Fruit fly (Drosophila melanogaster) whole organism, embryonic: ENCODE data around the gene hry.

ENCODE experiments used
- Blimp-1 ChIP-seq: fragments of 200-800 bp; sonication (Bioruptor generic); optimal IDR thresholded peaks from 3 replicates; lab custom pipeline; 2018; ENCODE audit warnings: missing biosample characterization, missing genetic modification characterization, mild to moderate bottlenecking, moderate library complexity, missing genetic modification reagents
- CG10321 ChIP-seq: fragments of 200-800 bp; sonication (Bioruptor generic); IDR thresholded peaks from 2 replicates; pipeline ENCODE4 v1.3.6; 2022; ENCODE audit warnings: missing biosample characterization, missing genetic modification characterization
- CG10654 ChIP-seq: fragments of 200-800 bp; sonication (Bioruptor generic); optimal IDR thresholded peaks from 2 replicates; lab custom pipeline; 2016; ENCODE audit warnings: missing biosample characterization, missing genetic modification characterization
- CG11723 ChIP-seq: fragments of 200-800 bp; sonication (Bioruptor generic); optimal IDR thresholded peaks from 2 replicates; lab custom pipeline; 2017; ENCODE audit warnings: missing biosample characterization, mild to moderate bottlenecking, missing genetic modification characterization
- CG12744 ChIP-seq: fragments of 200-800 bp; sonication (Bioruptor generic); optimal IDR thresholded peaks from 2 replicates; lab custom pipeline; 2016; ENCODE audit warnings: missing biosample characterization, missing genetic modification characterization
- CG13287 ChIP-seq: fragments of 200-800 bp; sonication (Bioruptor generic); IDR thresholded peaks from 2 replicates; pipeline ENCODE4 v1.3.6; 2022; ENCODE audit warnings: missing biosample characterization, missing genetic modification characterization; ENCODE audit not compliant: partially characterized antibody
- CG15479 ChIP-seq: fragments of 200-800 bp; sonication (Bioruptor generic); optimal IDR thresholded peaks from 3 replicates; lab custom pipeline; 2019; ENCODE audit warnings: missing biosample characterization, mild to moderate bottlenecking, missing genetic modification characterization, moderate library complexity
- CG17361 ChIP-seq: fragments of 200-800 bp; sonication (Bioruptor generic); IDR thresholded peaks from 3 replicates; pipeline ENCODE4 v1.3.6; 2022; ENCODE audit warnings: missing biosample characterization, missing genetic modification characterization
- CG17568 ChIP-seq: fragments of 200-800 bp; sonication (Bioruptor generic); optimal IDR thresholded peaks from 2 replicates; lab custom pipeline; 2018; ENCODE audit warnings: missing biosample characterization, mild to moderate bottlenecking, missing genetic modification characterization, moderate library complexity
- CG2116 ChIP-seq: fragments of 200-800 bp; sonication (Bioruptor generic); optimal IDR thresholded peaks from 3 replicates; lab custom pipeline; 2018; ENCODE audit warnings: missing biosample characterization, mild to moderate bottlenecking, missing genetic modification characterization
- CG2129 ChIP-seq: fragments of 200-800 bp; sonication (Bioruptor generic); IDR thresholded peaks from 2 replicates; pipeline ENCODE4 v1.3.6; 2022; ENCODE audit warnings: missing biosample characterization, missing genetic modification characterization; ENCODE audit not compliant: partially characterized antibody
- CG32767 ChIP-seq: fragments of 200-800 bp; sonication (Bioruptor generic); IDR thresholded peaks from 2 replicates; pipeline ENCODE4 v1.3.6; 2022; ENCODE audit warnings: missing biosample characterization, missing genetic modification characterization
- CG34376 ChIP-seq: fragments of 200-800 bp; sonication (Bioruptor generic); optimal IDR thresholded peaks from 2 replicates; lab custom pipeline; 2018; ENCODE audit warnings: missing biosample characterization, mild to moderate bottlenecking, missing genetic modification characterization
- CG3726 ChIP-seq: fragments of 200-800 bp; sonication (Bioruptor generic); IDR thresholded peaks from 3 replicates; pipeline ENCODE4, ENCODE4 v1.3.6; 2022; ENCODE audit warnings: missing biosample characterization, missing genetic modification characterization
- CG3838 ChIP-seq: fragments of 200-800 bp; sonication (Bioruptor generic); optimal IDR thresholded peaks from 3 replicates; lab custom pipeline; 2016; ENCODE audit warnings: missing biosample characterization, missing genetic modification characterization
- CG4424 ChIP-seq: fragments of 200-800 bp; sonication (Bioruptor generic); optimal IDR thresholded peaks from 3 replicates; lab custom pipeline; 2016; ENCODE audit warnings: missing biosample characterization, missing genetic modification characterization
- CG6765 ChIP-seq: fragments of 200-800 bp; sonication (Bioruptor generic); optimal IDR thresholded peaks from 3 replicates; lab custom pipeline; 2017; ENCODE audit warnings: missing biosample characterization, mild to moderate bottlenecking, missing genetic modification characterization
- CG7271 ChIP-seq: fragments of 200-800 bp; sonication (Bioruptor generic); optimal IDR thresholded peaks from 2 replicates; lab custom pipeline; 2018; ENCODE audit warnings: missing biosample characterization, mild to moderate bottlenecking, missing genetic modification characterization, moderate library complexity
- CoRest ChIP-seq: fragments of 200-800 bp; sonication (Bioruptor generic); optimal IDR thresholded peaks from 3 replicates; lab custom pipeline; 2018; ENCODE audit warnings: missing biosample characterization, mild to moderate bottlenecking, missing genetic modification characterization, moderate library complexity
- D ChIP-seq, 2 experiments: fragments of 200-800 bp in 1 of 2; fragments of >200 bp in 1 of 2; sonication (Bioruptor generic) in 1 of 2; optimal IDR thresholded peaks; 2 replicates in 1 of 2; 3 replicates in 1 of 2; lab custom pipeline; 2017; ENCODE audit warnings: mild to moderate bottlenecking in 1 of 2, missing biosample characterization in 1 of 2, missing genetic modification characterization in 1 of 2, missing genetic modification reagents in 1 of 2
- Dfd ChIP-seq, 2 experiments: fragments of >200 bp; optimal IDR thresholded peaks; 2 replicates each; lab custom pipeline; 2017; ENCODE audit warnings: missing biosample characterization in 2 of 2, missing genetic modification characterization in 2 of 2
- Doc3 ChIP-seq: fragments of 200-800 bp; sonication (Bioruptor generic); IDR thresholded peaks from 3 replicates; pipeline ENCODE4 v1.3.6; 2022; ENCODE audit warnings: missing biosample characterization, missing genetic modification characterization; ENCODE audit not compliant: partially characterized antibody
- Fer2 ChIP-seq: fragments of 200-800 bp; sonication (Bioruptor generic); optimal IDR thresholded peaks from 2 replicates; lab custom pipeline; 2018; ENCODE audit warnings: missing biosample characterization, mild to moderate bottlenecking, missing genetic modification characterization, moderate library complexity
- H2.0 ChIP-seq: fragments of 200-800 bp; sonication (Bioruptor generic); IDR thresholded peaks from 2 replicates; pipeline ENCODE4 v1.3.6; 2022; ENCODE audit warnings: missing biosample characterization, missing genetic modification characterization
- Mes4 ChIP-seq: fragments of 200-800 bp; sonication (Bioruptor generic); optimal IDR thresholded peaks from 2 replicates; lab custom pipeline; 2016; ENCODE audit warnings: missing biosample characterization, missing genetic modification characterization
- NC2α ChIP-seq: fragments of 200-800 bp; sonication (Bioruptor generic); optimal IDR thresholded peaks from 2 replicates; lab custom pipeline; 2016; ENCODE audit warnings: missing biosample characterization, missing genetic modification characterization
- NC2β ChIP-seq: fragments of 200-800 bp; sonication (Bioruptor generic); optimal IDR thresholded peaks from 2 replicates; lab custom pipeline; 2016; ENCODE audit warnings: missing biosample characterization, missing genetic modification characterization
- Nf-YA ChIP-seq: fragments of 200-800 bp; sonication (Bioruptor generic); IDR thresholded peaks from 2 replicates; pipeline ENCODE4 v1.3.6; 2022; ENCODE audit warnings: missing biosample characterization, missing genetic modification characterization
- Ptx1 ChIP-seq: fragments of 200-800 bp; sonication (Bioruptor generic); IDR thresholded peaks from 2 replicates; pipeline ENCODE4 v1.3.6; 2022; ENCODE audit warnings: missing biosample characterization, missing genetic modification characterization
- YL-1 ChIP-seq: fragments of 200-800 bp; sonication (Bioruptor generic); optimal IDR thresholded peaks from 3 replicates; lab custom pipeline; 2017; ENCODE audit warnings: missing biosample characterization, mild to moderate bottlenecking, missing genetic modification characterization
- ab ChIP-seq: fragments of 200-800 bp; sonication (Bioruptor generic); optimal IDR thresholded peaks from 2 replicates; lab custom pipeline; 2016; ENCODE audit warnings: missing biosample characterization, missing genetic modification characterization
- abd-A ChIP-seq: fragments of 200-800 bp; sonication (Bioruptor generic); optimal IDR thresholded peaks from 3 replicates; lab custom pipeline; 2019; ENCODE audit warnings: missing biosample characterization, mild to moderate bottlenecking, missing genetic modification characterization, moderate library complexity
- ac ChIP-seq: fragments of 200-800 bp; sonication (Bioruptor generic); optimal IDR thresholded peaks from 3 replicates; lab custom pipeline; 2017; ENCODE audit warnings: missing biosample characterization, mild to moderate bottlenecking, missing genetic modification characterization
- bbx ChIP-seq: fragments of 200-800 bp; sonication (Bioruptor generic); IDR thresholded peaks from 2 replicates; pipeline ENCODE4 v1.3.6; 2022; ENCODE audit warnings: missing biosample characterization, missing genetic modification characterization; ENCODE audit not compliant: partially characterized antibody
- dan ChIP-seq: fragments of 200-800 bp; sonication (Bioruptor generic); IDR thresholded peaks from 2 replicates; pipeline ENCODE4 v1.3.6; 2022; ENCODE audit warnings: missing biosample characterization, missing genetic modification characterization
- disco-r ChIP-seq: fragments of 200-800 bp; sonication (Bioruptor generic); optimal IDR thresholded peaks from 2 replicates; lab custom pipeline; 2016; ENCODE audit warnings: missing biosample characterization, missing genetic modification characterization
- gsb ChIP-seq: fragments of 200-800 bp; sonication (Bioruptor generic); IDR thresholded peaks from 2 replicates; pipeline ENCODE4 v1.3.6; 2022; ENCODE audit warnings: missing biosample characterization, missing genetic modification characterization
- her ChIP-seq: fragments of 200-800 bp; sonication (Bioruptor generic); optimal IDR thresholded peaks from 2 replicates; lab custom pipeline; 2016; ENCODE audit warnings: missing biosample characterization, missing genetic modification characterization
- jing ChIP-seq: fragments of 200-800 bp; sonication (Bioruptor generic); optimal IDR thresholded peaks from 2 replicates; lab custom pipeline; 2018; ENCODE audit warnings: missing biosample characterization, mild to moderate bottlenecking, missing genetic modification characterization
- lab ChIP-seq: fragments of 200-800 bp; sonication (Bioruptor generic); optimal IDR thresholded peaks from 3 replicates; lab custom pipeline; 2017; ENCODE audit warnings: missing biosample characterization, missing genetic modification characterization, mild to moderate bottlenecking, moderate library complexity, missing genetic modification reagents
- prd ChIP-seq, 3 experiments: fragments of >200 bp in 2 of 3; fragments of 200-800 bp in 1 of 3; sonication (Bioruptor generic) in 1 of 3; optimal IDR thresholded peaks in 2 of 3; IDR thresholded peaks in 1 of 3; 2 replicates in 2 of 3; 3 replicates in 1 of 3; pipeline versions ENCODE4 v1.3.6 to Lab custom; 2017 to 2022; ENCODE audit warnings: missing biosample characterization in 1 of 3, missing genetic modification characterization in 1 of 3
- pzg ChIP-seq: fragments of 200-800 bp; sonication (Bioruptor generic); optimal IDR thresholded peaks from 3 replicates; lab custom pipeline; 2018; ENCODE audit warnings: missing biosample characterization, mild to moderate bottlenecking, missing genetic modification characterization, moderate library complexity
- shn ChIP-seq: fragments of 200-800 bp; sonication (Bioruptor generic); optimal IDR thresholded peaks from 3 replicates; lab custom pipeline; 2016; ENCODE audit warnings: missing biosample characterization, missing genetic modification characterization
- sisA ChIP-seq: fragments of 200-800 bp; sonication (Bioruptor generic); IDR thresholded peaks from 2 replicates; pipeline ENCODE4 v1.3.6; 2022; ENCODE audit warnings: missing biosample characterization, missing genetic modification characterization
- sqz ChIP-seq: fragments of 200-800 bp; sonication (Bioruptor generic); optimal IDR thresholded peaks from 3 replicates; lab custom pipeline; 2018; ENCODE audit warnings: missing biosample characterization, mild to moderate bottlenecking, missing genetic modification characterization
- trh ChIP-seq: fragments of 200-800 bp; sonication (Bioruptor generic); optimal IDR thresholded peaks from 2 replicates; lab custom pipeline; 2016; ENCODE audit warnings: missing biosample characterization, missing genetic modification characterization
- usp ChIP-seq: fragments of >200 bp; optimal IDR thresholded peaks from 2 replicates; lab custom pipeline; 2017; ENCODE audit warnings: missing biosample characterization, missing genetic modification characterization
- vfl ChIP-seq: fragments of 200-800 bp; sonication (Bioruptor generic); optimal IDR thresholded peaks from 2 replicates; lab custom pipeline; 2016; ENCODE audit warnings: missing biosample characterization, missing genetic modification characterization
- z ChIP-seq: fragments of 200-800 bp; sonication (Bioruptor generic); IDR thresholded peaks from 3 replicates; pipeline ENCODE4 v1.3.6; 2022; ENCODE audit warnings: missing biosample characterization, missing genetic modification characterization
- zfh1 ChIP-seq: fragments of 200-800 bp; sonication (Bioruptor generic); IDR thresholded peaks from 3 replicates; pipeline ENCODE4 v1.3.6; 2022; ENCODE audit warnings: missing biosample characterization, missing genetic modification characterization

Gene hry

dm6 chr3L:8721145-8721544 lies 45.6 kb downstream of the hry start, which contains the start of the genes CG32022 and CG6511 (continued):
- no peak for TF ChIP-seq sqz (GFP tag; lab: Kevin White, UChicago)
- peak; percentile 95 for TF ChIP-seq trh (GFP tag; lab: Kevin White, UChicago)
- TF ChIP-seq Mes4: peak; percentile 93
- no peak for TF ChIP-seq CG2129 (GFP tag; lab: Robert Waterston, UW)
- TF ChIP-seq her (GFP tag; lab: Kevin White, UChicago): peak; percentile 93
- peak; percentile 97 for TF ChIP-seq vfl (GFP tag; lab: Kevin White, UChicago)
- TF ChIP-seq zfh1 (GFP tag; lab: Robert Waterston, UW): peak; percentile 94
- TF ChIP-seq CoRest (tag; lab: Kevin White, UChicago): peak; percentile 99
- peak; percentile 99 for TF ChIP-seq shn (GFP tag; lab: Kevin White, UChicago)
- TF ChIP-seq CG3838 (GFP tag; lab: Kevin White, UChicago): peak; percentile 92
- TF ChIP-seq jing: peak; percentile 93
- peak; percentile 86 for TF ChIP-seq CG7271 (tag; lab: Kevin White, UChicago)
- peak; percentile 96 for TF ChIP-seq CG12744 (GFP tag; lab: Kevin White, UChicago)
- peak; percentile 11; the same call in 1 of the 3 replicates for TF ChIP-seq z (GFP tag; lab: Robert Waterston, UW)
- TF ChIP-seq YL-1: peak; percentile 90
- peak; percentile 93 for TF ChIP-seq CG6765 (GFP tag; lab: Kevin White, UChicago)
- peak; percentile 90 for TF ChIP-seq Blimp-1 (GFP tag; lab: Kevin White, UChicago)
- TF ChIP-seq NC2α (GFP tag; lab: Kevin White, UChicago): peak; percentile 95
- TF ChIP-seq Fer2 (tag; lab: Kevin White, UChicago): peak; percentile 96
- no peak for TF ChIP-seq bbx (GFP tag; lab: Robert Waterston, UW)
- TF ChIP-seq disco-r (GFP tag; lab: Kevin White, UChicago): peak; percentile 95
- TF ChIP-seq gsb: peak; percentile 89
- TF ChIP-seq usp (GFP tag; lab: Kevin White, UChicago): no peak
- TF ChIP-seq abd-A (tag; lab: Kevin White, UChicago): no peak
- peak; percentile 89 for TF ChIP-seq CG32767 (GFP tag; lab: Robert Waterston, UW)
- TF ChIP-seq CG17361 (GFP tag; lab: Robert Waterston, UW): peak; percentile 99
- TF ChIP-seq CG10654: peak; percentile 97
- peak; percentile 90; the same call in 2 of the 3 replicates for TF ChIP-seq CG3726 (GFP tag; lab: Robert Waterston, UW)
- no peak for TF ChIP-seq CG17568 (GFP tag; lab: Kevin White, UChicago)
- peak; percentile 98 for TF ChIP-seq Ptx1
- TF ChIP-seq CG2116 (GFP tag; lab: Kevin White, UChicago): peak; percentile 95
- TF ChIP-seq lab: peak; percentile 98
- peak; percentile 63 for TF ChIP-seq pzg (GFP tag; lab: Kevin White, UChicago)
- no peak for TF ChIP-seq D (optimal IDR thresholded peaks at IDR 0.05; lab: Kevin White, UChicago)
- TF ChIP-seq D (GFP tag; optimal IDR thresholded peaks at IDR 0.05; lab: Kevin White, UChicago): peak; percentile 94
- peak; percentile 95 for TF ChIP-seq NC2β (GFP tag; lab: Kevin White, UChicago)
- TF ChIP-seq sisA (GFP tag; lab: Robert Waterston, UW): peak; percentile 97
- peak; percentile 97 for TF ChIP-seq CG34376 (GFP tag; lab: Kevin White, UChicago)
- no peak for TF ChIP-seq Dfd (GFP tag; optimal IDR thresholded peaks at IDR 0.05; lab: Kevin White, UChicago)
- peak; percentile 95 for TF ChIP-seq CG11723 (GFP tag; lab: Kevin White, UChicago)
- TF ChIP-seq CG13287 (GFP tag; lab: Robert Waterston, UW): peak; percentile 49
- TF ChIP-seq CG10321 (GFP tag; lab: Robert Waterston, UW): peak; percentile 67; the same call in 1 of the 2 replicates
- no peak for TF ChIP-seq prd (optimal IDR thresholded peaks at IDR 0.05; lab: Kevin White, UChicago)
- peak; percentile 98 for TF ChIP-seq prd (GFP tag; IDR thresholded peaks at IDR 0.05; lab: Robert Waterston, UW)
- TF ChIP-seq H2.0 (GFP tag; lab: Robert Waterston, UW): peak; percentile 94
- TF ChIP-seq ab (GFP tag; lab: Kevin White, UChicago): peak; percentile 93
- TF ChIP-seq CG4424 (GFP tag; lab: Kevin White, UChicago): peak; percentile 97
- TF ChIP-seq dan (GFP tag; lab: Robert Waterston, UW): peak; percentile 89
- TF ChIP-seq ac (GFP tag; lab: Kevin White, UChicago): peak; percentile 91
- TF ChIP-seq Nf-YA (GFP tag; lab: Robert Waterston, UW): peak; percentile 82
- no peak for TF ChIP-seq Doc3
- peak; percentile 30 for TF ChIP-seq CG15479
